Worm (Caenorhabditis elegans) whole organism, L3 larva: ENCODE measurements around the gene aps-1.

Experiments
- aly-2 ChIP-seq: fragments of 150-350 bp; optimal IDR thresholded peaks from 2 replicates; lab custom pipeline; 2014; ENCODE audit warnings: missing biosample characterization, missing genetic modification characterization
- nhr-76 ChIP-seq: fragments of 150-350 bp; sonication (generic microtip); optimal IDR thresholded peaks from 5 replicates; lab custom pipeline; 2014; ENCODE audit warnings: missing biosample characterization, missing genetic modification characterization
- pha-4 ChIP-seq: fragments of 150-350 bp; optimal IDR thresholded peaks from 2 replicates; lab custom pipeline; 2014; ENCODE audit warnings: missing biosample characterization, missing genetic modification reagents, missing genetic modification characterization
- snpc-4 ChIP-seq: fragments of 150-350 bp; optimal IDR thresholded peaks from 2 replicates; lab custom pipeline; 2014; ENCODE audit warnings: missing biosample characterization, missing genetic modification characterization
- tbx-2 ChIP-seq: sonication (generic microtip); optimal IDR thresholded peaks from 2 replicates; lab custom pipeline; 2016; ENCODE audit warnings: mild to moderate bottlenecking, missing genetic modification characterization, missing compliant biosample characterization
- ztf-11 ChIP-seq: fragments of 150-350 bp; optimal IDR thresholded peaks from 2 replicates; lab custom pipeline; 2014; ENCODE audit warnings: missing biosample characterization, missing genetic modification characterization

ce11 chrV:6003301-6003700 is 14.5 kb upstream of the aps-1 start, which contains the start of gene fos-1:
- TF ChIP-seq ztf-11 (tag; lab: Kevin White, UChicago) (no peak), aly-2 (no peak), nhr-76 (tag; lab: Kevin White, UChicago) (no peak), snpc-4 (tag; lab: Kevin White, UChicago) (no peak), tbx-2 (no peak), pha-4 (tag; lab: Kevin White, UChicago) (no peak)
